Worm (Caenorhabditis elegans): ENCODE results near the gene T03F7.5.

Gene T03F7.5

DNA sequence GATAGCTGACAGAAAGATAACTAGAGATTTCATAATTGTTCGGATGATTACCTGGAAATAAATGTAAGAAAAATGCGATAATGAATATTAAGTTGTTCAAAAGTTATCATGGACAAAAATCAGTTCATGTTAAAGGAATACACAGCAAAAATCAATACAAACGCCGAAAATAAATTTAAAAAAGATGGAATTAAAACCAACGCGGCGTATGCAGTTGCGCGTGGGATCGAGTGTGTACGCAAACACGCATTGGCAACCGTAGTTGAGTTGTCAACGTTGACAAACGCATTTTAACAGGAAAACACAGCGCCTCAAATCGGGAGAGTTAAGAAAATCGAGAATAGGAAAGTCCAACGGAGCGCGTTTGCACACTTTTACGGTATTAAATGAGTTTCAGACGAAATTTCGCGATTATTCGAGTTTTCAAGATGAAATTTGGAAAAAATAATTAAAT lies 28.4 kb upstream of the T03F7.5 start, which contains the start of gene tmed-10 (continued):
- TF ChIP-seq sem-2 (GFP tag; optimal IDR thresholded peaks at IDR 0.05) = no peak
- TF ChIP-seq nhr-76 (tag; optimal IDR thresholded peaks at IDR 0.05) = no peak
- TF ChIP-seq ztf-11 (tag; optimal IDR thresholded peaks at IDR 0.05) = no peak
- TF ChIP-seq flh-1 (GFP tag; optimal IDR thresholded peaks at IDR 0.05) = no peak
- no peak for TF ChIP-seq ceh-43 (GFP tag; optimal IDR thresholded peaks at IDR 0.05)

ce11 chrV:11323720-11324119 lies 25.2 kb upstream of the T03F7.5 start, which contains the start of gene str-141:
Gene str-141, minus strand, starts transcription at chrV:11323820.
- TF ChIP-seq nhr-76 (tag; optimal IDR thresholded peaks at IDR 0.05) = no peak
- TF ChIP-seq unc-120 (tag; optimal IDR thresholded peaks at IDR 0.05; ENCODE audit: poor library complexity, severe bottlenecking) = no peak
- TF ChIP-seq hlh-1 (tag; optimal IDR thresholded peaks at IDR 0.05) = no peak
- no peak for TF ChIP-seq bed-3 (GFP tag; optimal IDR thresholded peaks at IDR 0.05)
- no peak for TF ChIP-seq sem-2 (GFP tag; optimal IDR thresholded peaks at IDR 0.05)
- no peak for TF ChIP-seq snpc-4 (tag; optimal IDR thresholded peaks at IDR 0.05)
- no peak for TF ChIP-seq nhr-2 (tag; optimal IDR thresholded peaks at IDR 0.05)
- no peak for TF ChIP-seq mls-2 (tag; optimal IDR thresholded peaks at IDR 0.05)
- TF ChIP-seq lsy-2 (tag; optimal IDR thresholded peaks at IDR 0.05) = no peak
- TF ChIP-seq nhr-28 (tag; optimal IDR thresholded peaks at IDR 0.05) = no peak
- TF ChIP-seq unc-62 (GFP tag; optimal IDR thresholded peaks at IDR 0.05) = no peak
- no peak for TF ChIP-seq unc-39 (tag; optimal IDR thresholded peaks at IDR 0.05)
- no peak for TF ChIP-seq nhr-237 (tag; optimal IDR thresholded peaks at IDR 0.05)
- no peak for TF ChIP-seq elt-3 (tag; optimal IDR thresholded peaks at IDR 0.05)
- no peak for TF ChIP-seq ztf-11 (tag; optimal IDR thresholded peaks at IDR 0.05)

- TF ChIP-seq lsy-2 (tag; optimal IDR thresholded peaks at IDR 0.05) (no peak), unc-120 (tag; optimal IDR thresholded peaks at IDR 0.05; ENCODE audit: poor library complexity, severe bottlenecking) (peak; percentile 19), mep-1 (tag; optimal IDR thresholded peaks at IDR 0.05) (no peak), unc-62 (GFP tag; optimal IDR thresholded peaks at IDR 0.05) (no peak), snpc-4 (tag; optimal IDR thresholded peaks at IDR 0.05) (no peak), mls-2 (tag; optimal IDR thresholded peaks at IDR 0.05) (no peak), ham-2 (GFP tag; optimal IDR thresholded peaks at IDR 0.05) (no peak), hlh-1 (tag; optimal IDR thresholded peaks at IDR 0.05) (peak; percentile 48), nhr-12 (tag; optimal IDR thresholded peaks at IDR 0.05) (no peak), pha-4 (tag; optimal IDR thresholded peaks at IDR 0.05) (peak; percentile 40), ceh-39 (tag; optimal IDR thresholded peaks at IDR 0.05) (no peak), blmp-1 (tag; optimal IDR thresholded peaks at IDR 0.05) (no peak), bed-3 (GFP tag; optimal IDR thresholded peaks at IDR 0.05) (no peak), ces-1 (GFP tag; optimal IDR thresholded peaks at IDR 0.05) (no peak), tbx-8 (GFP tag; optimal IDR thresholded peaks at IDR 0.05) (no peak), ceh-43 (GFP tag; optimal IDR thresholded peaks at IDR 0.05) (no peak), elt-3 (tag; optimal IDR thresholded peaks at IDR 0.05) (no peak)
These were observed 23.2 kb upstream of the T03F7.5 start, which contains the start of gene F47G9.4 for ce11 chrV:11321719-11322118. Gene F47G9.4, minus strand, starts transcription at chrV:11321816.

ce11 chrV:11320860-11321259 lies 22.3 kb upstream of the T03F7.5 start:
- no peak for TF ChIP-seq unc-39 (tag; optimal IDR thresholded peaks at IDR 0.05)
- no peak for TF ChIP-seq ham-2 (GFP tag; optimal IDR thresholded peaks at IDR 0.05)
- TF ChIP-seq tbx-8 (GFP tag; optimal IDR thresholded peaks at IDR 0.05) = no peak

ce11 chrV:11316801-11317200 lies 18.3 kb upstream of the T03F7.5 start, which contains the start of gene cutl-18:
Gene cutl-18, minus strand, starts transcription at chrV:11316901.
- TF ChIP-seq ces-1 (GFP tag; optimal IDR thresholded peaks at IDR 0.05) (no peak), pha-4 (tag; optimal IDR thresholded peaks at IDR 0.05) (no peak)

ce11 chrV:11314025-11314880 lies 15.7 kb upstream of the T03F7.5 start:
- TF ChIP-seq flh-1 (GFP tag; optimal IDR thresholded peaks at IDR 0.05) (peak; percentile 98), snpc-4 (tag; optimal IDR thresholded peaks at IDR 0.05) (no peak), lin-13 (tag; optimal IDR thresholded peaks at IDR 0.05) (peak; percentile 95), mls-2 (tag; optimal IDR thresholded peaks at IDR 0.05) (peak; percentile 100), nhr-237 (tag; optimal IDR thresholded peaks at IDR 0.05) (peak; percentile 63), unc-120 (tag; optimal IDR thresholded peaks at IDR 0.05; ENCODE audit: poor library complexity, severe bottlenecking) (peak; percentile 98), cnd-1 (tag; optimal IDR thresholded peaks at IDR 0.05) (peak; percentile 99), M03D4.4 (tag; optimal IDR thresholded peaks at IDR 0.05) (peak; percentile 99), elt-1 (tag; optimal IDR thresholded peaks at IDR 0.05; ENCODE audit: borderline replicate concordance, insufficient read depth) (peak; percentile 83), drap-1 (GFP tag; optimal IDR thresholded peaks at IDR 0.05) (peak; percentile 100), mep-1 (tag; optimal IDR thresholded peaks at IDR 0.05) (peak; percentile 94), nhr-28 (tag; optimal IDR thresholded peaks at IDR 0.05) (peak; percentile 92), ham-2 (GFP tag; optimal IDR thresholded peaks at IDR 0.05) (peak; percentile 99), nhr-12 (tag; optimal IDR thresholded peaks at IDR 0.05) (peak; percentile 89), sem-2 (GFP tag; optimal IDR thresholded peaks at IDR 0.05) (peak; percentile 98), ztf-11 (tag; optimal IDR thresholded peaks at IDR 0.05) (peak; percentile 98), pha-4 (tag; optimal IDR thresholded peaks at IDR 0.05) (peak; percentile 83), ceh-83 (GFP tag; optimal IDR thresholded peaks at IDR 0.05) (peak; percentile 100), elt-3 (tag; optimal IDR thresholded peaks at IDR 0.05) (peak; percentile 91), blmp-1 (tag; optimal IDR thresholded peaks at IDR 0.05) (peak; percentile 77), lsy-2 (tag; optimal IDR thresholded peaks at IDR 0.05) (peak; percentile 75), unc-39 (tag; optimal IDR thresholded peaks at IDR 0.05) (peak; percentile 100), nhr-76 (tag; optimal IDR thresholded peaks at IDR 0.05) (peak; percentile 81), nhr-2 (tag; optimal IDR thresholded peaks at IDR 0.05) (peak; percentile 27), hlh-1 (tag; optimal IDR thresholded peaks at IDR 0.05) (peak; percentile 96), bed-3 (GFP tag; optimal IDR thresholded peaks at IDR 0.05) (peak; percentile 98), mab-5 (tag; optimal IDR thresholded peaks at IDR 0.05) (peak; percentile 74), lin-32 (GFP tag; optimal IDR thresholded peaks at IDR 0.05) (peak; percentile 100)
